Fruit fly (Drosophila melanogaster) whole organism, prepupa: Measurements from ENCODE around the gene Larp4B.
A peak's percentile ranks its signal among the peaks of the same experiment; 100 is the strongest.

Experiments
- CG10631 ChIP-seq: fragments of 200-800 bp; sonication (Bioruptor generic); optimal IDR thresholded peaks from 2 replicates; lab custom pipeline; 2016; ENCODE audit warnings: missing biosample characterization, missing genetic modification characterization
- CG10669 ChIP-seq: fragments of 200-800 bp; sonication (Bioruptor generic); optimal IDR thresholded peaks from 3 replicates; lab custom pipeline; 2018; ENCODE audit warnings: missing biosample characterization, mild to moderate bottlenecking, missing genetic modification characterization, moderate library complexity
- CG11762 ChIP-seq: fragments of 200-800 bp; sonication (Bioruptor generic); optimal IDR thresholded peaks from 3 replicates; lab custom pipeline; 2016; ENCODE audit warnings: missing biosample characterization, missing genetic modification characterization; ENCODE audit not compliant: insufficient read depth
- CG11902 ChIP-seq: fragments of 200-800 bp; sonication (Bioruptor generic); optimal IDR thresholded peaks from 3 replicates; lab custom pipeline; 2016; ENCODE audit warnings: missing biosample characterization, missing genetic modification characterization
- CG15336 ChIP-seq: fragments of 200-800 bp; sonication (Bioruptor generic); IDR thresholded peaks from 2 replicates; pipeline ENCODE4 v1.3.6; 2022; ENCODE audit warnings: missing biosample characterization, missing genetic modification characterization
- CG31627 ChIP-seq: fragments of 200-800 bp; sonication (Bioruptor generic); optimal IDR thresholded peaks from 3 replicates; lab custom pipeline; 2016; ENCODE audit warnings: missing biosample characterization, missing genetic modification characterization
- CG32006 ChIP-seq: fragments of 200-800 bp; sonication (Bioruptor generic); optimal IDR thresholded peaks from 3 replicates; lab custom pipeline; 2017; ENCODE audit warnings: missing biosample characterization, mild to moderate bottlenecking, missing genetic modification characterization
- CG34406 ChIP-seq: fragments of 200-800 bp; sonication (Bioruptor generic); optimal IDR thresholded peaks from 3 replicates; lab custom pipeline; 2016; ENCODE audit warnings: missing biosample characterization, missing genetic modification characterization
- CG3919 ChIP-seq: fragments of 200-800 bp; sonication (Bioruptor generic); optimal IDR thresholded peaks from 3 replicates; lab custom pipeline; 2016; ENCODE audit warnings: missing biosample characterization, missing genetic modification characterization
- CG6276 ChIP-seq: fragments of 200-800 bp; sonication (Bioruptor generic); optimal IDR thresholded peaks from 2 replicates; lab custom pipeline; 2017; ENCODE audit warnings: missing biosample characterization, mild to moderate bottlenecking, missing genetic modification characterization
- CG6792 ChIP-seq: fragments of 200-800 bp; sonication (Bioruptor generic); optimal IDR thresholded peaks from 3 replicates; lab custom pipeline; 2016; ENCODE audit warnings: missing biosample characterization, missing genetic modification characterization
- CG6854 ChIP-seq: fragments of 200-800 bp; sonication (Bioruptor generic); optimal IDR thresholded peaks from 2 replicates; lab custom pipeline; 2017; ENCODE audit warnings: missing biosample characterization, mild to moderate bottlenecking, missing genetic modification characterization
- CG8119 ChIP-seq: fragments of 200-800 bp; sonication (Bioruptor generic); IDR thresholded peaks from 3 replicates; pipeline ENCODE4 v1.3.6; 2022; ENCODE audit warnings: missing biosample characterization, missing genetic modification characterization
- Eip78C ChIP-seq: fragments of 200-800 bp; sonication (Bioruptor generic); peaks from one replicate; lab custom pipeline; 2016; ENCODE audit warnings: missing biosample characterization, missing genetic modification characterization
- Hr38 ChIP-seq: sonication (Bioruptor generic); optimal IDR thresholded peaks from 2 replicates; lab custom pipeline; 2016; ENCODE audit warnings: missing biosample characterization, missing genetic modification characterization
- Hr4 ChIP-seq: fragments of 200-800 bp; sonication (Bioruptor generic); optimal IDR thresholded peaks from 3 replicates; lab custom pipeline; 2016; ENCODE audit warnings: missing biosample characterization, missing genetic modification characterization
- Lpt ChIP-seq: fragments of 200-800 bp; sonication (Bioruptor generic); optimal IDR thresholded peaks from 3 replicates; lab custom pipeline; 2016; ENCODE audit warnings: missing biosample characterization, missing genetic modification characterization
- Smox ChIP-seq: fragments of 200-800 bp; sonication (Bioruptor generic); optimal IDR thresholded peaks from 3 replicates; lab custom pipeline; 2016; ENCODE audit warnings: missing biosample characterization, missing genetic modification characterization
- Sox102F ChIP-seq: fragments of 200-800 bp; sonication (Bioruptor generic); optimal IDR thresholded peaks from 2 replicates; lab custom pipeline; 2016; ENCODE audit warnings: missing biosample characterization, mild to moderate bottlenecking, missing genetic modification characterization
- cyc ChIP-seq: fragments of 200-800 bp; sonication (Bioruptor generic); optimal IDR thresholded peaks from 3 replicates; lab custom pipeline; 2016; ENCODE audit warnings: missing biosample characterization, missing genetic modification characterization
- dac ChIP-seq: fragments of 200-800 bp; sonication (Bioruptor generic); optimal IDR thresholded peaks from 2 replicates; lab custom pipeline; 2017; ENCODE audit warnings: missing biosample characterization, mild to moderate bottlenecking, missing genetic modification characterization
- dsx ChIP-seq: fragments of 200-800 bp; optimal IDR thresholded peaks from 3 replicates; lab custom pipeline; 2019; ENCODE audit warnings: missing biosample characterization, mild to moderate bottlenecking, missing genetic modification characterization, moderate library complexity; ENCODE audit not compliant: poor library complexity, severe bottlenecking
- eg ChIP-seq: fragments of 200-800 bp; sonication (Bioruptor generic); IDR thresholded peaks from 3 replicates; pipeline ENCODE4 v1.3.6; 2022; ENCODE audit warnings: missing biosample characterization, missing genetic modification characterization
- fd59A ChIP-seq: fragments of 200-800 bp; sonication (Bioruptor generic); optimal IDR thresholded peaks from 2 replicates; lab custom pipeline; 2017; ENCODE audit warnings: missing biosample characterization, mild to moderate bottlenecking, missing genetic modification characterization, missing genetic modification reagents
- lz ChIP-seq: fragments of 200-800 bp; sonication (Bioruptor generic); optimal IDR thresholded peaks from 3 replicates; lab custom pipeline; 2016; ENCODE audit warnings: missing biosample characterization, missing genetic modification characterization
- net ChIP-seq: fragments of 200-800 bp; sonication (Bioruptor generic); optimal IDR thresholded peaks from 3 replicates; lab custom pipeline; 2016; ENCODE audit warnings: missing biosample characterization, missing genetic modification characterization
- svp ChIP-seq: fragments of 200-800 bp; sonication (Bioruptor generic); peaks from one replicate; lab custom pipeline; 2016; ENCODE audit warnings: missing biosample characterization, missing genetic modification characterization

Larp4B gene

DNA sequence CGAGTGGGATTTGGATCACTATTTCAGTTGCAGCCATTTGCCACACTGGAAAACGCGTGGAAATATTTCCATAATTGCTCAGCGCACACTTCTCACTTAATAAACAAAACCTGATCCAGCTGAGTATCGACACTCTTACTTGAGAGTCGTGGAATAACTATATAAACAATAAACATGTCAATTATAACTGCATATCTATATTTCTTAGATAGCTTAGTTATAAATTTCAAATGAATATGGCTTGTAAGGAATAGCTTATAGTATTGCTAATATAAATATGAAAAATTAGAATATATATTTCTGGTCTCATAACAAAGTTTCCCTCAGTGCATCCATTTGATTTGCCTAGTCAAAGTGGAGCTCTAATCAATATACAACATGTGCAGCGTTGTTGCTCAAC lies 58.6 kb downstream of the Larp4B start (continued):
- TF ChIP-seq CG34406: no peak
- TF ChIP-seq cyc (GFP tag; lab: Kevin White, UChicago): no peak
- no peak for TF ChIP-seq lz (GFP tag; lab: Kevin White, UChicago)
- no peak for TF ChIP-seq fd59A
- no peak for TF ChIP-seq dsx
- TF ChIP-seq CG11762 (GFP tag; lab: Kevin White, UChicago): no peak
- no peak for TF ChIP-seq CG6854 (GFP tag; lab: Kevin White, UChicago)
- TF ChIP-seq CG31627 (GFP tag; lab: Kevin White, UChicago): no peak
- no peak for TF ChIP-seq Smox (GFP tag; lab: Kevin White, UChicago)
- no peak for TF ChIP-seq CG6792 (GFP tag; lab: Kevin White, UChicago)
- TF ChIP-seq net (GFP tag; lab: Kevin White, UChicago): no peak
- no peak for TF ChIP-seq Hr38 (GFP tag; lab: Kevin White, UChicago)
- no peak for TF ChIP-seq Lpt (GFP tag; lab: Kevin White, UChicago)
- no peak for TF ChIP-seq dac
- no peak for TF ChIP-seq svp (GFP tag; lab: Kevin White, UChicago)
- peak; percentile 75 for TF ChIP-seq CG32006 (GFP tag; lab: Kevin White, UChicago)
- no peak for TF ChIP-seq CG10669 (GFP tag; lab: Kevin White, UChicago)
- TF ChIP-seq CG15336 (GFP tag; lab: Robert Waterston, UW): peak; percentile 73
- TF ChIP-seq, all 60 proteins: peak for 10

DNA sequence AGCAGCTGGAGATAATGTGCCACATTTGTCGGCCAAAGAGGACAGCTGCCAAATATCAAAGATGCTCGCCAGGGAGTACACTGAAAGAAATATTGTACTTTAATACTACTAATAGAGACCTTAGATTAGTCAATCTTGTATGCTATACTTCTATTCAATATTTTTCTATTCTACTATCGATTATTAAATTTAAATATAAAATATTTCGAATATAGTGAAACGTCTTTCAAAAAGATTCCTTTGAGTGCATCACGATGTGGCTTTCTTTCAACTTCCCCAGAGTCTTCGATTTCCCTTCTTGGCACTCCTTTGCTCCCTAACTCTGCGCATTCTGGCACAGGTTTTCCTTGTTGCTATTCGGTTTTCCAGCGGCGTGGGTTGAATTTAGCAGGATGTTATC lies 60.3 kb downstream of the Larp4B start:
- TF ChIP-seq Hr4 (GFP tag; lab: Kevin White, UChicago) (peak; percentile 22), CG10631 (GFP tag; lab: Kevin White, UChicago) (no peak), eg (GFP tag; lab: Robert Waterston, UW) (0 out of 3 replicates have a peak, but pooled peaks have one; percentile 26), CG32006 (GFP tag; lab: Kevin White, UChicago) (peak; percentile 52), Eip78C (GFP tag; lab: Kevin White, UChicago) (peak; percentile 69), CG31627 (GFP tag; lab: Kevin White, UChicago) (no peak), CG11902 (GFP tag; lab: Kevin White, UChicago) (no peak), CG6276 (GFP tag; lab: Kevin White, UChicago) (peak; percentile 8), CG15336 (GFP tag; lab: Robert Waterston, UW) (peak; percentile 41; the same call in 1 of the 2 replicates), CG8119 (peak; percentile 52; the same call in 2 of the 3 replicates), CG3919 (peak; percentile 10), Lpt (GFP tag; lab: Kevin White, UChicago) (no peak), Sox102F (GFP tag; lab: Kevin White, UChicago) (no peak), svp (GFP tag; lab: Kevin White, UChicago) (peak; percentile 26)
